Worm (Caenorhabditis elegans) whole organism, young adult: ENCODE measurements around the gene nhr-175.

Source experiments
- K12H6.12 ChIP-seq: fragments of 200-800 bp; sonication (Bioruptor generic); optimal IDR thresholded peaks from 2 replicates; lab custom pipeline; 2018; ENCODE audit warnings: mild to moderate bottlenecking, missing genetic modification characterization, missing compliant biosample characterization
- Y95B8A.8 ChIP-seq: fragments of 200-800 bp; sonication (Bioruptor generic); IDR thresholded peaks from 2 replicates; pipeline ENCODE4 v1.3.6; 2022; ENCODE audit warnings: missing genetic modification reagents, missing genetic modification characterization, missing compliant biosample characterization
- attf-3 ChIP-seq: fragments of 200-800 bp; sonication (Bioruptor generic); conservative IDR thresholded peaks from 2 replicates; pipeline ENCODE4 v1.3.6; 2022; ENCODE audit warnings: missing genetic modification reagents, missing genetic modification characterization, missing compliant biosample characterization
- efl-1 ChIP-seq: fragments of 150-350 bp; optimal IDR thresholded peaks from 2 replicates; lab custom pipeline; 2014; ENCODE audit warnings: missing biosample characterization, missing genetic modification reagents, missing genetic modification characterization
- madf-3 ChIP-seq: fragments of 200-800 bp; sonication (Bioruptor generic); IDR thresholded peaks from 2 replicates; pipeline ENCODE4 v1.3.6; 2022; ENCODE audit warnings: missing genetic modification reagents, missing genetic modification characterization, missing compliant biosample characterization
- nhr-27 ChIP-seq: fragments of 200-800 bp; sonication (Bioruptor generic); optimal IDR thresholded peaks from 2 replicates; lab custom pipeline; 2018; ENCODE audit warnings: mild to moderate bottlenecking, missing genetic modification characterization, moderate library complexity, missing compliant biosample characterization
- nhr-90 ChIP-seq: sonication (generic microtip); optimal IDR thresholded peaks from 2 replicates; lab custom pipeline; 2016; ENCODE audit warnings: missing genotype, mild to moderate bottlenecking, missing genetic modification characterization, missing compliant biosample characterization
- zfh-2 ChIP-seq: fragments of 200-800 bp; sonication (Bioruptor generic); conservative IDR thresholded peaks from 2 replicates; pipeline ENCODE4 v1.3.6; 2022; ENCODE audit warnings: missing genetic modification reagents, missing genetic modification characterization, missing compliant biosample characterization
- ztf-18 ChIP-seq: sonication (generic microtip); optimal IDR thresholded peaks from 2 replicates; lab custom pipeline; 2016; ENCODE audit warnings: missing genotype, mild to moderate bottlenecking, missing genetic modification characterization, missing compliant biosample characterization

DNA sequence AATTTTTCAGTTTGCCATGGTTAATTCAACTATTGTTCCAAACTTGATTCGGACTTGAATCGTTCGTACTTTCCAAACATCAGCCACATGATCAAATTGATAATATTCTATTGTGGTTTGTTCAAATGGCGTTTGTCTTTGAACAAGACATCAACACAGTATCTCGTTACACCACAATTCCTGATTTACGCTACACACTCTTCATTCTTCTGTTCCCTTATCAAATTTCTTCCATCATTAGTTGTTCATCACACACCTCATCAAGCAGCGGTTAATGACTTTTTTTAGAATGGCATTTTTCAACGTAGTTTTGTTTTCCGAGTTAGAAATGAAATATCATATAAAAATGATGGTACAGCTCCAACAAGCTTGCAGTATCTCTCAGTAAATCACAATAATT, 11.7 kb downstream of the nhr-175 start:
- TF ChIP-seq nhr-27 (tag; lab: Kevin White, UChicago) (no peak), nhr-90 (tag; lab: Kevin White, UChicago) (no peak), efl-1 (GFP tag; lab: Kevin White, UChicago) (no peak), zfh-2 (GFP tag; lab: Robert Waterston, UW) (no peak), madf-3 (no peak), K12H6.12 (tag; lab: Kevin White, UChicago) (no peak), Y95B8A.8 (GFP tag; lab: Robert Waterston, UW) (no peak), attf-3 (GFP tag; lab: Robert Waterston, UW) (no peak), ztf-18 (tag; lab: Kevin White, UChicago) (no peak)
